Worm (Caenorhabditis elegans): ENCODE data around the gene C05D12.4.

DNA sequence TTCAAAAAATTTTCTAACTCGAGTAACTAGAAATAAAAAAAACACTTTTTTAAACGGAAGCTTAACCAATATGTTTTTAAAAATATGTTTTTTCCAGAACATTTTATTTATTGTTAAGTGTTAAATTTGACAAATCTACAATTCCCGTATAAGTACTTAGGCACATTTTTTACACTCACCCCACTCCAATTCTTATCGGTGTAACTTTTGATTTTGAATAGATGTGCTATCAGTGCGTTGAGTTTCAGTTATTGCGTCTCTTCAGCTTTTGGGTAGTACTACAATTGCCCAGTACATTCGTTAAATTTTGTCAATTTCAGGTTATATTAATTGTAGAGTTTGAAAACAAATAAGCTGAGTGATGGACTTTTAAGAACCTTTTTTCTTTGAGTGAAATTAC, 7.7 kb upstream of the C05D12.4 start:
- no peak for TF ChIP-seq nhr-120 (GFP tag; IDR thresholded peaks at IDR 0.05)
- TF ChIP-seq unc-130 (GFP tag; optimal IDR thresholded peaks at IDR 0.05): no peak
- no peak for TF ChIP-seq lsy-27 (tag; optimal IDR thresholded peaks at IDR 0.05; ENCODE audit: borderline replicate concordance, insufficient read depth)
- TF ChIP-seq rpc-1 (optimal IDR thresholded peaks at IDR 0.05): no peak
- no peak for TF ChIP-seq rpc-1 (tag; optimal IDR thresholded peaks at IDR 0.05)
- TF ChIP-seq pha-4 (tag; optimal IDR thresholded peaks at IDR 0.05): no peak
- TF ChIP-seq zfh-2 (GFP tag; conservative IDR thresholded peaks at IDR 0.05): no peak
- TF ChIP-seq him-1 (tag; optimal IDR thresholded peaks at IDR 0.05): no peak

Measured in whole organism, young adult.